Worm (Caenorhabditis elegans) whole organism, late embryonic: Measurements from ENCODE around the gene Y5H2A.4.
"Not testable (repeated sequence)": the region's sequence is repeated elsewhere in the genome, so short reads cannot be mapped to it uniquely, and the experiment has no call there.

Experiments used
- K09A11.1 ChIP-seq: sonication (generic microtip); optimal IDR thresholded peaks from 2 replicates; lab custom pipeline; 2017; ENCODE audit warnings: antibody characterized with exemption, mild to moderate bottlenecking, missing genetic modification characterization, missing compliant biosample characterization; ENCODE audit not compliant: insufficient read depth
- ama-1 ChIP-seq: fragments of 150-350 bp; optimal IDR thresholded peaks from 2 replicates; lab custom pipeline; 2014
- ceh-22 ChIP-seq: sonication (generic microtip); optimal IDR thresholded peaks from 2 replicates; lab custom pipeline; 2017; ENCODE audit warnings: missing biosample characterization, missing genetic modification characterization
- ceh-9 ChIP-seq: sonication (generic microtip); optimal IDR thresholded peaks from 2 replicates; lab custom pipeline; 2016; ENCODE audit warnings: mild to moderate bottlenecking, missing genetic modification characterization, inconsistent platforms, missing compliant biosample characterization
- dve-1 ChIP-seq: sonication (generic microtip); optimal IDR thresholded peaks from 2 replicates; lab custom pipeline; 2017; ENCODE audit warnings: antibody characterized with exemption, mild to moderate bottlenecking, missing genetic modification characterization, missing compliant biosample characterization
- elt-2 ChIP-seq: sonication (generic microtip); optimal IDR thresholded peaks from 2 replicates; lab custom pipeline; 2016; ENCODE audit warnings: missing genetic modification reagents, missing genetic modification characterization, missing compliant biosample characterization
- nhr-11 ChIP-seq: fragments of 150-350 bp; optimal IDR thresholded peaks from 2 replicates; lab custom pipeline; 2014; ENCODE audit warnings: missing biosample characterization, missing genetic modification characterization
- nhr-232 ChIP-seq: sonication (generic microtip); optimal IDR thresholded peaks from 2 replicates; lab custom pipeline; 2016; ENCODE audit warnings: missing genetic modification characterization, missing compliant biosample characterization
- pag-3 ChIP-seq: sonication (generic microtip); optimal IDR thresholded peaks from 2 replicates; lab custom pipeline; 2016; ENCODE audit warnings: missing compliant biosample characterization, missing genetic modification characterization, borderline replicate concordance
- pha-2 ChIP-seq: sonication (generic microtip); optimal IDR thresholded peaks from 2 replicates; lab custom pipeline; 2017; ENCODE audit warnings: mild to moderate bottlenecking, missing genetic modification characterization, missing compliant biosample characterization
- pha-4 ChIP-seq: fragments of 150-350 bp; optimal IDR thresholded peaks from 2 replicates; lab custom pipeline; 2018; ENCODE audit warnings: missing biosample characterization, missing genetic modification reagents, missing genetic modification characterization

DNA sequence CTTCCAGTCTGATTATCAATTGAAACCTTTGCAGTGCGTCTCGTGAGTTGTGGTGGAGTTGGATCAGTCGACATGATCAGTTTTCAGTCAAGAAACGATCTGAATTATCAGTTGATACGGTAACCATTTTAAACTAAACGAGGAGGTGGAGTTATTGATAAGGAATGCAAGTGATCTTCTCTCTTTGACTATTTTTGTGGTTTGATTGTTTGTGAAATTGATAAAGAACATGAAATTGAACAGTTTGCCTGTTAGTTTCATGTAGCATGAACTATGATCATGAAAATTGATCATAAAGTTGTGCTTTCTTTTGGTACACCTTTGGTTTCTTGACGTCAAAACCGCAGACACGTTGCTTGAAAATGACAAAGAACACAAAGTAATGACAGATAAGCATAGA lies 48.3 kb upstream of the Y5H2A.4 start, which contains the start of gene pud-1.2:
- not testable (repeated sequence) for TF ChIP-seq ceh-22 (tag; lab: Kevin White, UChicago); ama-1 (lab: Kevin White, UChicago); dve-1 (tag; lab: Kevin White, UChicago); nhr-232; K09A11.1 (tag; lab: Kevin White, UChicago); elt-2 (tag; lab: Kevin White, UChicago); pha-4 (tag; lab: Kevin White, UChicago); ceh-9 (tag; lab: Kevin White, UChicago); nhr-11 (tag; lab: Kevin White, UChicago); pag-3 (tag; lab: Kevin White, UChicago); pha-2
